Worm (Caenorhabditis elegans) whole organism, late embryonic: ENCODE measurements around the gene C05D11.5.

Source experiments
- ceh-14 ChIP-seq: sonication (generic microtip); optimal IDR thresholded peaks from 2 replicates; lab custom pipeline; 2016; ENCODE audit warnings: missing genotype, missing genetic modification characterization, missing compliant biosample characterization
- elt-2 ChIP-seq: sonication (generic microtip); optimal IDR thresholded peaks from 2 replicates; lab custom pipeline; 2016; ENCODE audit warnings: missing genetic modification reagents, missing genetic modification characterization, missing compliant biosample characterization
- ets-4 ChIP-seq: sonication (generic microtip); optimal IDR thresholded peaks from 2 replicates; lab custom pipeline; 2016; ENCODE audit warnings: missing genetic modification characterization, missing compliant biosample characterization
- hlh-8 ChIP-seq: sonication (generic microtip); optimal IDR thresholded peaks from 2 replicates; lab custom pipeline; 2016; ENCODE audit warnings: missing genotype, missing genetic modification characterization, missing compliant biosample characterization
- pha-2 ChIP-seq: sonication (generic microtip); optimal IDR thresholded peaks from 2 replicates; lab custom pipeline; 2017; ENCODE audit warnings: mild to moderate bottlenecking, missing genetic modification characterization, missing compliant biosample characterization
- sox-2 ChIP-seq: fragments of 200-800 bp; sonication (Bioruptor generic); IDR thresholded peaks from 2 replicates; pipeline ENCODE4 v1.3.6; 2022; ENCODE audit warnings: missing genetic modification reagents, missing genetic modification characterization, missing compliant biosample characterization
- ttx-3 ChIP-seq: sonication (generic microtip); optimal IDR thresholded peaks from 2 replicates; lab custom pipeline; 2016; ENCODE audit warnings: missing genetic modification reagents, missing genetic modification characterization, missing compliant biosample characterization
- unc-86 ChIP-seq: sonication (generic microtip); optimal IDR thresholded peaks from 2 replicates; lab custom pipeline; 2016; ENCODE audit warnings: missing genetic modification characterization, missing compliant biosample characterization

ce11 chrIII:6419409-6419944 lies 7.7 kb upstream of the C05D11.5 start, which contains the start of gene atgl-1:
- no peak for TF ChIP-seq hlh-8 (tag; lab: Kevin White, UChicago)
- TF ChIP-seq ceh-14 (tag; lab: Kevin White, UChicago): no peak
- no peak for TF ChIP-seq unc-86 (tag; lab: Kevin White, UChicago)
- no peak for TF ChIP-seq elt-2
- no peak for TF ChIP-seq sox-2
- no peak for TF ChIP-seq ets-4
- no peak for TF ChIP-seq ttx-3 (tag; lab: Kevin White, UChicago)
- TF ChIP-seq pha-2 (tag; lab: Kevin White, UChicago): no peak
